Fruit fly (Drosophila melanogaster): ENCODE results near the gene Hmgcr.

dm6 chr3R:23721525-23721924, 11.6 kb upstream of the Hmgcr start, which contains the start of gene CG10232:
- TF ChIP-seq CG3995 (GFP tag; optimal IDR thresholded peaks at IDR 0.05) (no peak), bcd (GFP tag; optimal IDR thresholded peaks at IDR 0.05) (no peak), Lpt (GFP tag; optimal IDR thresholded peaks at IDR 0.05) (no peak), CG4328 (GFP tag; optimal IDR thresholded peaks at IDR 0.05) (no peak), seq (GFP tag; IDR thresholded peaks at IDR 0.05) (no peak), pan (optimal IDR thresholded peaks at IDR 0.05) (no peak), pan (GFP tag; optimal IDR thresholded peaks at IDR 0.05 in 1 of 2, IDR thresholded peaks at IDR 0.05 in 1 of 2) (no peak)
